Fruit fly (Drosophila melanogaster): Measurements from ENCODE around the gene CG33298.

DNA sequence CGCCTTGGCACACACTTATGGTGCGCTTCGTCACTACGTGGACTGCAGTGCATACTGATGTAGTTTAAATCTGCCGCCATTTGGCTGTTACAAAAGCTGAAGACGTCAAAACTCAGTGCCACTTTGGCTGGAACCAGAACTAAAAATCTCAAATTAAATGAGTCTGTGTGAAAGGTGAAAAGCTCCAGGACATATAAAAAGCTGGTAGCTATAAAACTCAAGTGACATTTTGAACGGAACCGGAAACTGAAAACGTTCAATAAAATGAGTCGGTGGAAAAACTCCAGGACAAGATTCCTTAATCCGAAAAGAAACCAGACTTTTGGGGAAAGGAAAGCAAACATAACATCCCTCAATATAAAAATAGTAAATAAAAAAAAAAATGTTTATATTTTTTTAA lies 4.5 kb upstream of the CG33298 start:
- TF ChIP-seq CG8478 (optimal IDR thresholded peaks at IDR 0.05) (no peak), CTCF (optimal IDR thresholded peaks at IDR 0.05) (no peak)
